Worm (Caenorhabditis elegans): ENCODE measurements around the gene K12B6.9.

K12B6.9 gene

DNA sequence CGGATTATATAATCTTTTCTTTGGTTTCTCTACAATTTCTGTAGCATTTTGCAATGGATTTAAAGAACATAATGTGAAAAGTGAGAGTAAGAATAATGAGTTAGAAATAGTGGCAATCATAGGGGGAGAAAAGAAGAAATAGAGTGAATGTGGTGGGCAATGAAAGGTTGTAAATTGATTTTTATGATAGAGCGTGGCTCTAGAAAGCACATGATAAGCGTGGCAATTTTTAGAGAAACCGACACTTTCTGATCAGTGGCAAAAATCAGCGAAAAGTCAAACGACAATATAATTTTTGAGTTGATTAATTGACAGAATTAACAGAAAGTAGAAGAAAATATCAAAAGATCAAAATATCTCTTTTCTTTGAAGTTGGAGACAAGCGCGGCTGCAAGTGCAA, at the start of gene K12B6.9:
TSS of gene K12B6.9 (minus strand) at position 266 of the 400 bp plus-strand sequence.
- TF ChIP-seq flt-1 (GFP tag; IDR thresholded peaks at IDR 0.05) (no peak), med-1 (GFP tag; optimal IDR thresholded peaks at IDR 0.05; ENCODE audit: insufficient read depth) (no peak), cog-1 (tag; optimal IDR thresholded peaks at IDR 0.05) (no peak), ref-1 (GFP tag; conservative IDR thresholded peaks at IDR 0.05) (no peak), ztf-23 (GFP tag; IDR thresholded peaks at IDR 0.05) (no peak), tab-1 (GFP tag; IDR thresholded peaks at IDR 0.05) (no peak), T22C8.4 (GFP tag; IDR thresholded peaks at IDR 0.05) (no peak), klf-2 (GFP tag; conservative IDR thresholded peaks at IDR 0.05) (no peak), ztf-29 (GFP tag; IDR thresholded peaks at IDR 0.05) (no peak)

DNA sequence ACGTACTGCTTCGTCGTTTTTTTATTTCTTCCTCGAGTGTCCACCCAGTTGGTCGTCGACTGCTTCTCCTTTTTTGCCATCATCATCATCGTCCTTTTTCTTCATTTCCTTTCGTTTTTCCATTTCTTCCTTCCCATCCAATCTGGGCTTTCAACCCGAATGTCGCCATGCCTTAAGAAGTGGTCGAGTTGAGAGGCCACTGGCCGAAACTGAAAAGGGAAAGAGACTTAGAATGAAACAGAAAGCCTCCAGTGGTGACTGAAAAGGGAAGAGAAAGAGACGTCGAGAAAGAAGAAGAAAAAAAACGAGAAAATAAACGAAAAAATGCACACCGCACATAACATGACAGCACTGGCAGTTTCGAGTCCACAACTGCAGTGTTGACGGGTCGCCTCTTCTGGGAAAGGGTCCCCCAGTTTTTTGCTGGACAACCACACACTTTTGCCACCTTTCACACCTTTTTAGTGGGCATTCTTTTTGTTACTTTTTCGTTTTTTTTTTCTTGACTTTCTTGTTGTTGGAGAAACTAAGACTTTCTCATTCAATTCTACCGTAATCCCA, 48.7 kb upstream of the K12B6.9 start:
- TF ChIP-seq flt-1 (GFP tag; IDR thresholded peaks at IDR 0.05) (no peak), ref-1 (GFP tag; conservative IDR thresholded peaks at IDR 0.05) (no peak), T22C8.4 (GFP tag; IDR thresholded peaks at IDR 0.05) (no peak)

- TF ChIP-seq ref-1 (GFP tag; conservative IDR thresholded peaks at IDR 0.05) (no peak), ztf-23 (GFP tag; IDR thresholded peaks at IDR 0.05) (no peak), flt-1 (GFP tag; IDR thresholded peaks at IDR 0.05) (no peak), klf-2 (GFP tag; conservative IDR thresholded peaks at IDR 0.05) (no peak), cog-1 (tag; optimal IDR thresholded peaks at IDR 0.05) (no peak), tab-1 (GFP tag; IDR thresholded peaks at IDR 0.05) (no peak), ztf-29 (GFP tag; IDR thresholded peaks at IDR 0.05) (no peak), T22C8.4 (GFP tag; IDR thresholded peaks at IDR 0.05) (no peak), med-1 (GFP tag; optimal IDR thresholded peaks at IDR 0.05; ENCODE audit: insufficient read depth) (no peak)
These were observed 43.6 kb upstream of the K12B6.9 start, which contains the start of gene T28C12.6 for ce11 chrV:6336108-6336507. Gene T28C12.6, minus strand, starts transcription at chrV:6336119.

DNA sequence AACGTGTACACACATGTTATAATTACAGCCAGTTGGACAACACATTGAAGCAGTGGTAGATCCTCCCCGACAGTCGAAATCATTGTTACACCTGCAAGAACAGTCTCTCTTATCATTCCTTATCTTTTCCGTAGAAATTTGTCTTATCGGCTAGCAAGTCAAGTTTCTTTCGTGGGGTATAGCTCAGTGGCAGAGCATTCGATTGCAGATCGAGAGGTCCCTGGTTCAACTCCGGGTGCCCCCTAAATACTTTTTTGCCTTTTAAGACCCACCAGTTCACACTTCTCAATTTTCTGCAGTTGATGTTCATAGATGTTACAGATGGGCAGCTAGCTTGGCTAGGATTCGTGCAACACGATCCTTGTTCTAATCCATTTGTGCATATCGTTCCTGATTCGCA, 42.8 kb upstream of the K12B6.9 start:
- TF ChIP-seq ztf-23 (GFP tag; IDR thresholded peaks at IDR 0.05) (no peak), flt-1 (GFP tag; IDR thresholded peaks at IDR 0.05) (no peak), T22C8.4 (GFP tag; IDR thresholded peaks at IDR 0.05) (no peak), ztf-29 (GFP tag; IDR thresholded peaks at IDR 0.05) (no peak), med-1 (GFP tag; optimal IDR thresholded peaks at IDR 0.05; ENCODE audit: insufficient read depth) (no peak), cog-1 (tag; optimal IDR thresholded peaks at IDR 0.05) (no peak), ref-1 (GFP tag; conservative IDR thresholded peaks at IDR 0.05) (no peak)

ce11 chrV:6331607-6332006, 39.1 kb upstream of the K12B6.9 start, which contains the start of gene T28C12.1:
Gene T28C12.1, plus strand, starts transcription at chrV:6331907.
- no peak for TF ChIP-seq tab-1 (GFP tag; IDR thresholded peaks at IDR 0.05)
- TF ChIP-seq ztf-29 (GFP tag; IDR thresholded peaks at IDR 0.05) = no peak
- TF ChIP-seq ztf-23 (GFP tag; IDR thresholded peaks at IDR 0.05) = no peak
- no peak for TF ChIP-seq T22C8.4 (GFP tag; IDR thresholded peaks at IDR 0.05)
- TF ChIP-seq ref-1 (GFP tag; conservative IDR thresholded peaks at IDR 0.05) = no peak
- no peak for TF ChIP-seq cog-1 (tag; optimal IDR thresholded peaks at IDR 0.05)
- no peak for TF ChIP-seq flt-1 (GFP tag; IDR thresholded peaks at IDR 0.05)

- TF ChIP-seq T22C8.4 (GFP tag; IDR thresholded peaks at IDR 0.05) (no peak), cog-1 (tag; optimal IDR thresholded peaks at IDR 0.05) (no peak)
These were observed 36.4 kb upstream of the K12B6.9 start, which contains the start of gene T28C12.2 for ce11 chrV:6328897-6329296. Gene T28C12.2, plus strand, starts transcription at chrV:6329197.

- TF ChIP-seq ztf-29 (GFP tag; IDR thresholded peaks at IDR 0.05) (no peak), klf-2 (GFP tag; conservative IDR thresholded peaks at IDR 0.05) (no peak), ref-1 (GFP tag; conservative IDR thresholded peaks at IDR 0.05) (no peak), cog-1 (tag; optimal IDR thresholded peaks at IDR 0.05) (no peak), T22C8.4 (GFP tag; IDR thresholded peaks at IDR 0.05) (no peak), flt-1 (GFP tag; IDR thresholded peaks at IDR 0.05) (no peak), ztf-23 (GFP tag; IDR thresholded peaks at IDR 0.05) (no peak), tab-1 (GFP tag; IDR thresholded peaks at IDR 0.05) (no peak), med-1 (GFP tag; optimal IDR thresholded peaks at IDR 0.05; ENCODE audit: insufficient read depth) (no peak)
These were observed 34.5 kb upstream of the K12B6.9 start, which contains the start of gene fbxa-202 for ce11 chrV:6326980-6327379. Gene fbxa-202, plus strand, starts transcription at chrV:6327280.

ce11 chrV:6326394-6326793, 33.9 kb upstream of the K12B6.9 start:
- TF ChIP-seq tab-1 (GFP tag; IDR thresholded peaks at IDR 0.05) = no peak

DNA sequence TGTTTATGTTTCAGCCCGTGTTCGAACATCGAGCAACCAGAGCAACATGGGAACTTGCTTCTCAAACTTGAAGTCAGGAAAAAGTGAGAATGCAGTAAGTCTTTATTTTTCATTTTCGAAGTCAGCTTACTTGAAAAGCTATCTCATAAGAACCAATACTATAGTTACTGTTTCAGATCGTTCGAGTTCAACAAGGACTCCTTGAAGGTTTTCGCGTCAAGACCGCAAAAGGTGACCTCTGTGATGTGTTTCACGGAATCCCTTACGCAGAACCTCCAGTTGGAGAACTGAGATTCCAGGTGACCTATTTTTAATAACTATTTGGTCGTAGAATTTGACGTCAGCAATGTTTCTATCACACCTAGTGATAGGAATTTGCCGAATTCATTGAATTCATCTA, 31.1 kb upstream of the K12B6.9 start:
- TF ChIP-seq med-1 (GFP tag; optimal IDR thresholded peaks at IDR 0.05; ENCODE audit: insufficient read depth) (no peak), ztf-29 (GFP tag; IDR thresholded peaks at IDR 0.05) (no peak), ref-1 (GFP tag; conservative IDR thresholded peaks at IDR 0.05) (no peak), flt-1 (GFP tag; IDR thresholded peaks at IDR 0.05) (no peak), T22C8.4 (GFP tag; IDR thresholded peaks at IDR 0.05) (no peak), ztf-23 (GFP tag; IDR thresholded peaks at IDR 0.05) (no peak), klf-2 (GFP tag; conservative IDR thresholded peaks at IDR 0.05) (no peak), tab-1 (GFP tag; IDR thresholded peaks at IDR 0.05) (no peak), cog-1 (tag; optimal IDR thresholded peaks at IDR 0.05) (no peak)

- TF ChIP-seq flt-1 (GFP tag; IDR thresholded peaks at IDR 0.05) = no peak
- TF ChIP-seq tab-1 (GFP tag; IDR thresholded peaks at IDR 0.05) = no peak
- TF ChIP-seq ztf-23 (GFP tag; IDR thresholded peaks at IDR 0.05) = no peak
- no peak for TF ChIP-seq T22C8.4 (GFP tag; IDR thresholded peaks at IDR 0.05)
- TF ChIP-seq ztf-29 (GFP tag; IDR thresholded peaks at IDR 0.05) = no peak
- no peak for TF ChIP-seq ref-1 (GFP tag; conservative IDR thresholded peaks at IDR 0.05)
- TF ChIP-seq cog-1 (tag; optimal IDR thresholded peaks at IDR 0.05) = no peak
- TF ChIP-seq klf-2 (GFP tag; conservative IDR thresholded peaks at IDR 0.05) = no peak
- TF ChIP-seq med-1 (GFP tag; optimal IDR thresholded peaks at IDR 0.05; ENCODE audit: insufficient read depth) = no peak
These were observed 30.4 kb upstream of the K12B6.9 start for ce11 chrV:6322749-6323367.
